Fruit fly (Drosophila melanogaster): Measurements from ENCODE around the gene IntS4.

Gene IntS4

DNA sequence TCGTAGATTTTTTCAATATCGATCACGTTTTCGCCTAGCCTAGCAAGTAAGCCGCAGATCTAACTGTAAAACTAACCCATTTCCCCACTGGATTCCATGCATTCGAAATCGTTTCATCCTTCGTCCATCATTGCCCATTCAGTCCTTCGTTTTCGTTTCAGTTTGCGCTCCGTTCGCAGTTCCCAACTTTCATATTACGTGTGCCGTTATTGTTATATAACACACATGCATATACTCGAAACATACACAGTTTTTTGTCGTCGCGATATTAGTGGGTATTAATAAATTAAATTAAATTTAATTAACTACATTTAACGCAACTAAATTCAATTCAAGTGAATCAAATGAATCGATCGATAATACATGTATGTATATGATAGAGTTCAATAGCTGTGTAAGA is 11.1 kb upstream of the IntS4 start:
- no peak for TF ChIP-seq Snoo (tag; optimal IDR thresholded peaks at IDR 0.05)
- no peak for TF ChIP-seq CG8159 (tag; optimal IDR thresholded peaks at IDR 0.05)
- no peak for TF ChIP-seq gl (tag; optimal IDR thresholded peaks at IDR 0.05)
- TF ChIP-seq CG4496 (GFP tag; IDR thresholded peaks at IDR 0.05), result no peak
- TF ChIP-seq Ets98B (GFP tag; IDR thresholded peaks at IDR 0.05), result no peak
- no peak for TF ChIP-seq CG12605 (GFP tag; IDR thresholded peaks at IDR 0.05)
- TF ChIP-seq CG8301 (tag; optimal IDR thresholded peaks at IDR 0.05), result no peak
- no peak for TF ChIP-seq D1 (tag; optimal IDR thresholded peaks at IDR 0.05)
- TF ChIP-seq fd96Ca (GFP tag; IDR thresholded peaks at IDR 0.05), result no peak
- TF ChIP-seq CG14655 (GFP tag; optimal IDR thresholded peaks at IDR 0.05), result no peak
- no peak for TF ChIP-seq CG10348 (GFP tag; IDR thresholded peaks at IDR 0.05)
- TF ChIP-seq CG32121 (GFP tag; IDR thresholded peaks at IDR 0.05), result no peak
- TF ChIP-seq CG15710 (tag; optimal IDR thresholded peaks at IDR 0.05), result no peak
- no peak for TF ChIP-seq Pif1A (GFP tag; optimal IDR thresholded peaks at IDR 0.05)
- no peak for TF ChIP-seq CG13204 (GFP tag; optimal IDR thresholded peaks at IDR 0.05)
- no peak for TF ChIP-seq CG17806 (tag; optimal IDR thresholded peaks at IDR 0.05)
- no peak for TF ChIP-seq CG9948 (tag; optimal IDR thresholded peaks at IDR 0.05)
- TF ChIP-seq EcR (GFP tag; optimal IDR thresholded peaks at IDR 0.05), result no peak
- no peak for TF ChIP-seq CG34367 (tag; optimal IDR thresholded peaks at IDR 0.05)

DNA sequence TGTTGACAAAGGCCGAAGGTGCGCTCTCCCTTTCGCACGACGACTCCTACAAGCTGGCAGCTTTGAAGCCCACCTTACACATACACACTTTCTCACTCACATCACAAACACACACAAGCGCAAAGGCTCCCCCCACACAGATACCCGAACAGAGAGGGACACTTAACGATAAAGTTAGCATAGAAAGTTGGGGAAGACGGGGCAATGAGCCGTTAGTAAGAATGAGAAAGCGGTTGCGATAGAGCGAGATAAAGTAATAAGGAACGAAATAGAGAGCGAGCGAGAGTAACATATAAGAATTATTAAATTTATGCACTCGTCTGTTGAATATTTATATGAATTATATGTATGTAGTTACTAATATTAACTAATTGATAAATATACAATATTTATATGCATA is 10.5 kb upstream of the IntS4 start:
- no peak for TF ChIP-seq CG9948 (tag; optimal IDR thresholded peaks at IDR 0.05)
- peak; percentile 13 for TF ChIP-seq EcR (GFP tag; optimal IDR thresholded peaks at IDR 0.05)

DNA sequence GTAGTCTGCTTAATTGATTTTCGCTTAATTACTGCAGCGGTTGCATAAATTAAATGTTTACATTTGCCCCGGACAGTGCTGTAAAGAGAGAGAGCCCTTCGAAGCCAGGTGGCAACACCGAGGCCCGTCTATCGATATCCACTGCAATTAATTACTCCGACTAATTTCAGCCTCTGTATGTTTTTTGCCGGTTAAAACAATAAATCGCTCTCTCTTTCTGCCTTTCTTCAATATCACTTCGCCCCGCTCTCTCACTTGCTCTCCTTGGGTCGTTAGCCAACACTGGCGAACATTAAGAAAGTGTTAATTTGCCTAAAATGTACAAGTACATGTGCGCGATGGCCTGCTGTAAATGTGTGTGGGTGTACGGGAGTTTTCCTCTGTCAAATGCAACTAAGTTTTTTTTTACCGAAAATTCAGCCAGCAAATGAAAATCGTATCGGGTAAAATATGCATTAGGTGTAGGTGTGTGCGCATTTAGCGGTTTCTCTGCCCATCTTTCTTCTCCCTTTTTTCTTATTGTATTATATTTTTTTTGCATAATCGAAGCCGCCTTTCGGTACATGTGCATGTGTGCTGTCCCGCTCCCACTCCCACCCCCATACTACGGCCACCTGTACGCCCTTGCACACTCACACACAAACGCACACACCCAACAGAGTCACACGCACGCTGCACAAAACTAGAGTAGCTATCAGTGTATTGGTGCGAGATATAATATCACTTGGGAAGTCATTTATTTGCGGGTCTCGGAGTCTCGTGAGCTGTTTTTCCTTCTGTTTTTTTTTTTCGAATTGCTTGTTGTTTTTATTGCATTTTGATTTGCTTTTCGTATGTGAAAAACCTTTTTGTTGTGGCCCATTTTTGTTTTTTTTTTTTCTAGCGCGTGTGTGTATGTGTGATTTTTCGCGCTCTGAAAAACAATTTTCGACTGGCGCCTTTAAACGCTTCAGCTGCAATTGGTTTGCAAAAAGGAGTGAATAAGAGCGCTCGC is 3.1 kb upstream of the IntS4 start:
- TF ChIP-seq CG13204 (GFP tag; optimal IDR thresholded peaks at IDR 0.05) (no peak), D1 (tag; optimal IDR thresholded peaks at IDR 0.05) (no peak), CG15710 (tag; optimal IDR thresholded peaks at IDR 0.05) (no peak), CG34367 (tag; optimal IDR thresholded peaks at IDR 0.05) (no peak), Pif1B (GFP tag; optimal IDR thresholded peaks at IDR 0.05) (peak; percentile 32), CG8301 (tag; optimal IDR thresholded peaks at IDR 0.05) (no peak), CG9948 (tag; optimal IDR thresholded peaks at IDR 0.05) (no peak), CG17806 (tag; optimal IDR thresholded peaks at IDR 0.05) (no peak), CG32121 (GFP tag; IDR thresholded peaks at IDR 0.05) (peak; percentile 65), Ets98B (GFP tag; IDR thresholded peaks at IDR 0.05) (peak; percentile 57; the same call in 1 of the 2 replicates), CG4496 (GFP tag; IDR thresholded peaks at IDR 0.05) (peak; percentile 64; the same call in 2 of the 3 replicates), gl (tag; optimal IDR thresholded peaks at IDR 0.05) (no peak), fd96Ca (GFP tag; IDR thresholded peaks at IDR 0.05) (peak; percentile 41; the same call in 2 of the 3 replicates), Snoo (tag; optimal IDR thresholded peaks at IDR 0.05) (peak; percentile 27), CG8159 (tag; optimal IDR thresholded peaks at IDR 0.05) (peak; percentile 33), CG10348 (GFP tag; IDR thresholded peaks at IDR 0.05) (no peak), CG12605 (GFP tag; IDR thresholded peaks at IDR 0.05) (peak; percentile 67; the same call in 1 of the 2 replicates), EcR (GFP tag; optimal IDR thresholded peaks at IDR 0.05) (no peak), Pif1A (GFP tag; optimal IDR thresholded peaks at IDR 0.05) (no peak)

DNA sequence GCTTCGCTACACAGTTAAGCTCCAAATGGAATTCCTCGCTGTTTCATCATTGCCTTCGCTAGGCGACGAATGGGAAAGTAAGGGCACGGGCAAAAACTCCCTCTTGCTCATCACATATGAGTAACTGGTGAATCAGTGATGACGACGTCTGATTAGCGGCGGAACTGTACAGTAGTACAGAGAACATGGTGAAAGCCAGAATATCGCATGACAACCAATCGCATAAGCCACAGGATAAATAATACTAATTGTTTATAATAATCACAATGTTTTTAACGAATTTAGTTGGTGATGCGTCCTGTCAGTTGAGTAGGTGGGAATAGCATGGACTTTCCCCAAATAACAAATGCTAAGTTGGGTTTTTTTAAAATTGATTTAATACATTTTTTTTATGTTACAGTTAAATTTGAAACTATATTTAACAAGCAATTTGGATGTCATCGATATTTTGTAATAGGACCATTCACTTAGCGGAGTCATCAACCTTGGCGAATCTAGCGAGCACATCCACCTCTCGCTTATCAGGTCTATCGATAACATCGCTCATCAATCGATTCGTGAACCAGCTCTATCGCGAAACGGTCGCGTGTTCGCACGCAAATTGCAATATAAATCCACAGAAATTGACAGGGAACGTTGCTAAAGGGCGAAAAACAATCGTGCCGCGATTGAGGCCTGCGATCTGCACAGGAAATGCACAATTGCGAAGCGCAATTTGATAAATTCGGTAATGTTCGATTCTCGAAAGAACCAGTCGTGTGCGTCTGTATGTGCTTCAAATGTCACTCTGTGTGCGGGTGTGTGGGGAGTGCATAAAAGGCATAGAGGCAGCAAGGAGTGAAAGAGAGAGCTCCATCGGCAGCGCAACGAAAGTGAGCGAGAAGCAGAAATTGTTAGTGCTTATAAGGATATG is 1.8 kb upstream of the IntS4 start, which contains the start of the genes CG12112 and Trf4-1:
TSS of gene CG12112 (minus strand) at position 106 of the 913 bp plus-strand sequence.
TSS of gene Trf4-1 (plus strand) at position 236 of the 913 bp plus-strand sequence.
- no peak for TF ChIP-seq CG17806 (tag; optimal IDR thresholded peaks at IDR 0.05)
- no peak for TF ChIP-seq CG32121 (GFP tag; IDR thresholded peaks at IDR 0.05)
- peak; percentile 18 for TF ChIP-seq CG8159 (tag; optimal IDR thresholded peaks at IDR 0.05)
- TF ChIP-seq CG13204 (GFP tag; optimal IDR thresholded peaks at IDR 0.05), result no peak
- peak; percentile 37 for TF ChIP-seq Pif1B (GFP tag; optimal IDR thresholded peaks at IDR 0.05)

DNA sequence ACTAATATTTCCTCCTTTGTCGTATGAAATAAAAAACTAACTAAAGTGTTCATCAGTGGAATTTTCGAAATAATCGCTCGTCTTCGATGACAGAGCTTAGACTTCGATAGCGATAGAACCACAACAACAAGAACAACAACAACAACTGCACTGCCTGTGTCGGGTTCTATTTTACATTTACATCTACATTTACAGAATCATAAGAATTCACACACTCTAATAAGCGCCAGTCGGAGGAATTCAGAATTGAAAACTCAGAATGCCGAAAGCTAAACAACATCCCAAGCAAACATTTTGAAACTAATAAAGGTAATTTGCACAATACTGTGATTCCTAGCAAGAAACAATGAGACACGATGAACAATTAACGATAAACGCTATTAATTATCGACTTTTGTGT is 4.3 kb downstream of the IntS4 start:
- TF ChIP-seq Pif1B (GFP tag; optimal IDR thresholded peaks at IDR 0.05) (no peak), CG8159 (tag; optimal IDR thresholded peaks at IDR 0.05) (no peak), CG34367 (tag; optimal IDR thresholded peaks at IDR 0.05) (no peak), CG15710 (tag; optimal IDR thresholded peaks at IDR 0.05) (no peak), CG14655 (GFP tag; optimal IDR thresholded peaks at IDR 0.05) (no peak), CG8301 (tag; optimal IDR thresholded peaks at IDR 0.05) (no peak), CG9948 (tag; optimal IDR thresholded peaks at IDR 0.05) (no peak), rn (GFP tag; IDR thresholded peaks at IDR 0.05) (no peak), CG4496 (GFP tag; IDR thresholded peaks at IDR 0.05) (no peak), D1 (tag; optimal IDR thresholded peaks at IDR 0.05) (no peak), CG17806 (tag; optimal IDR thresholded peaks at IDR 0.05) (no peak), Ets98B (GFP tag; IDR thresholded peaks at IDR 0.05) (no peak), CG10348 (GFP tag; IDR thresholded peaks at IDR 0.05) (no peak), CG12605 (GFP tag; IDR thresholded peaks at IDR 0.05) (no peak), CG32121 (GFP tag; IDR thresholded peaks at IDR 0.05) (no peak), CG13204 (GFP tag; optimal IDR thresholded peaks at IDR 0.05) (no peak), fd96Ca (GFP tag; IDR thresholded peaks at IDR 0.05) (no peak), Pif1A (GFP tag; optimal IDR thresholded peaks at IDR 0.05) (no peak)

Data from whole organism, pupa.